Fruit fly (Drosophila melanogaster): Measurements from ENCODE around the gene CG6244.

CG6244 gene

dm6 chr3L:15816143-15816487, 8.0 kb downstream of the CG6244 start, which contains the start of gene fwe (continued):
- no peak for TF ChIP-seq Xbp1 (GFP tag; optimal IDR thresholded peaks at IDR 0.05)
- peak; percentile 55 for TF ChIP-seq Med (GFP tag)
- no peak for TF ChIP-seq lilli (GFP tag; optimal IDR thresholded peaks at IDR 0.05)
- no peak for TF ChIP-seq CG2712 (tag; optimal IDR thresholded peaks at IDR 0.05)
- TF ChIP-seq CG9437 (GFP tag; optimal IDR thresholded peaks at IDR 0.05): no peak
- TF ChIP-seq CG14710 (tag; optimal IDR thresholded peaks at IDR 0.05): no peak
- TF ChIP-seq schlank (tag; optimal IDR thresholded peaks at IDR 0.05): no peak
- no peak for TF ChIP-seq CG10274 (GFP tag; optimal IDR thresholded peaks at IDR 0.05)
- no peak for TF ChIP-seq CG11695 (GFP tag; IDR thresholded peaks at IDR 0.05)
- peak; percentile 73 for TF ChIP-seq CG4617 (GFP tag; optimal IDR thresholded peaks at IDR 0.05; ENCODE audit: borderline replicate concordance)
- TF ChIP-seq unpg (GFP tag; optimal IDR thresholded peaks at IDR 0.05): no peak
- TF ChIP-seq CG2116 (GFP tag; optimal IDR thresholded peaks at IDR 0.05): no peak
- peak; percentile 2 for TF ChIP-seq CG17385 (GFP tag; optimal IDR thresholded peaks at IDR 0.05)
- no peak for TF ChIP-seq dm (GFP tag; optimal IDR thresholded peaks at IDR 0.05)
- TF ChIP-seq HmgZ (tag; optimal IDR thresholded peaks at IDR 0.05): no peak
- TF ChIP-seq kni (GFP tag; optimal IDR thresholded peaks at IDR 0.05): no peak
- TF ChIP-seq Fer2 (tag; optimal IDR thresholded peaks at IDR 0.05): no peak
- TF ChIP-seq Rx (GFP tag; IDR thresholded peaks at IDR 0.05): no peak
- TF ChIP-seq CG9609 (GFP tag; optimal IDR thresholded peaks at IDR 0.05): no peak
- TF ChIP-seq ro (GFP tag; IDR thresholded peaks at IDR 0.05): no peak
- no peak for TF ChIP-seq ssp (GFP tag; IDR thresholded peaks at IDR 0.05)
- no peak for TF ChIP-seq Camta (GFP tag; optimal IDR thresholded peaks at IDR 0.05)
- peak; percentile 69 for TF ChIP-seq MESR4 (GFP tag; optimal IDR thresholded peaks at IDR 0.05)
- TF ChIP-seq CG32532 (GFP tag; IDR thresholded peaks at IDR 0.05): no peak
- no peak for TF ChIP-seq CG12299 (tag; optimal IDR thresholded peaks at IDR 0.05)
- no peak for TF ChIP-seq sim (GFP tag; IDR thresholded peaks at IDR 0.05)
- no peak for TF ChIP-seq CG4404 (GFP tag; IDR thresholded peaks at IDR 0.05)
- no peak for TF ChIP-seq CG30020 (tag; optimal IDR thresholded peaks at IDR 0.05)
- no peak for TF ChIP-seq CG3847 (GFP tag; IDR thresholded peaks at IDR 0.05)
- no peak for TF ChIP-seq CG11093 (GFP tag; IDR thresholded peaks at IDR 0.05)
- no peak for TF ChIP-seq CG2875 (GFP tag; optimal IDR thresholded peaks at IDR 0.05)
- peak; percentile 51 for TF ChIP-seq pzg (GFP tag; optimal IDR thresholded peaks at IDR 0.05)
- TF ChIP-seq CG12391 (tag; optimal IDR thresholded peaks at IDR 0.05): no peak
- no peak for TF ChIP-seq Gug (GFP tag; IDR thresholded peaks at IDR 0.05)
- TF ChIP-seq CG8478 (optimal IDR thresholded peaks at IDR 0.05): no peak
- no peak for TF ChIP-seq Blimp-1 (GFP tag; optimal IDR thresholded peaks at IDR 0.05)
- no peak for TF ChIP-seq CG18764 (GFP tag; optimal IDR thresholded peaks at IDR 0.05)
- no peak for TF ChIP-seq CG10565 (GFP tag; optimal IDR thresholded peaks at IDR 0.05)
- TF ChIP-seq Bgb (GFP tag; IDR thresholded peaks at IDR 0.05; ENCODE audit: partially characterized antibody): peak; percentile 80
- no peak for TF ChIP-seq aop (GFP tag; IDR thresholded peaks at IDR 0.05)
- no peak for TF ChIP-seq Oaz (GFP tag; IDR thresholded peaks at IDR 0.05)
- no peak for TF ChIP-seq Nf-YB (GFP tag; optimal IDR thresholded peaks at IDR 0.05)
- TF ChIP-seq CG42726 (GFP tag; IDR thresholded peaks at IDR 0.05; ENCODE audit: partially characterized antibody): peak; percentile 43; the same call in 1 of the 2 replicates
- no peak for TF ChIP-seq Aef1 (GFP tag; IDR thresholded peaks at IDR 0.05)
- TF ChIP-seq zf30C (GFP tag; optimal IDR thresholded peaks at IDR 0.05): no peak
- no peak for TF ChIP-seq bcd (GFP tag; optimal IDR thresholded peaks at IDR 0.05)
- no peak for TF ChIP-seq da (GFP tag; optimal IDR thresholded peaks at IDR 0.05)
- TF ChIP-seq croc (GFP tag; conservative IDR thresholded peaks at IDR 0.05): no peak
- no peak for TF ChIP-seq stwl (tag; optimal IDR thresholded peaks at IDR 0.05)
- TF ChIP-seq Drgx (GFP tag; IDR thresholded peaks at IDR 0.05): no peak
- TF ChIP-seq CG17359 (tag; optimal IDR thresholded peaks at IDR 0.05): no peak
- TF ChIP-seq Meics (GFP tag; optimal IDR thresholded peaks at IDR 0.05): no peak
- TF ChIP-seq sima (GFP tag; optimal IDR thresholded peaks at IDR 0.05): no peak

All from whole organism, embryonic.